Worm (Caenorhabditis elegans) whole organism, L2 larva: ENCODE data around the gene F31F4.17.

Source experiments
- aly-2 ChIP-seq: fragments of 150-350 bp; optimal IDR thresholded peaks from 2 replicates; lab custom pipeline; 2014; ENCODE audit warnings: missing biosample characterization, missing genetic modification characterization
- ama-1 ChIP-seq: fragments of 150-350 bp; optimal IDR thresholded peaks from 2 replicates; lab custom pipeline; 2018; ENCODE audit warnings: inconsistent platforms
- ceh-16 ChIP-seq: fragments of 150-350 bp; optimal IDR thresholded peaks from 2 replicates; lab custom pipeline; 2014; ENCODE audit warnings: missing biosample characterization, missing genetic modification characterization
- lin-13 ChIP-seq: fragments of 150-350 bp; optimal IDR thresholded peaks from 2 replicates; lab custom pipeline; 2014; ENCODE audit warnings: missing biosample characterization, missing genetic modification reagents, missing genetic modification characterization
- nhr-11 ChIP-seq: fragments of 150-350 bp; optimal IDR thresholded peaks from 2 replicates; lab custom pipeline; 2014; ENCODE audit warnings: missing biosample characterization, missing genetic modification characterization
- nhr-6 ChIP-seq: fragments of 150-350 bp; optimal IDR thresholded peaks from 2 replicates; lab custom pipeline; 2014; ENCODE audit warnings: missing biosample characterization, missing genetic modification characterization
- nhr-77 ChIP-seq: fragments of 150-350 bp; optimal IDR thresholded peaks from 2 replicates; lab custom pipeline; 2014; ENCODE audit warnings: missing biosample characterization, missing genetic modification characterization

ce11 chrV:671342-671741 lies 11.2 kb upstream of the F31F4.17 start, which contains the start of gene sru-24:
- TF ChIP-seq ama-1 (lab: Kevin White, UChicago) (no peak), lin-13 (GFP tag; lab: Kevin White, UChicago) (no peak), ceh-16 (tag; lab: Kevin White, UChicago) (no peak), nhr-77 (no peak), aly-2 (no peak), nhr-11 (tag; lab: Kevin White, UChicago) (no peak), nhr-6 (tag; lab: Kevin White, UChicago) (no peak)
